Worm (Caenorhabditis elegans): ENCODE results near the gene T25B6.4.

ce11 chrX:9062523-9062922 lies 47.0 kb downstream of the T25B6.4 start, which contains the start of gene F47E1.4:
- TF ChIP-seq nfya-1 (tag; optimal IDR thresholded peaks at IDR 0.05; ENCODE audit: borderline replicate concordance, insufficient read depth) (no peak), madf-6 (GFP tag; IDR thresholded peaks at IDR 0.05) (no peak), ama-1 (optimal IDR thresholded peaks at IDR 0.05) (no peak), ama-1 (GFP tag; optimal IDR thresholded peaks at IDR 0.05) (no peak), pha-4 (tag; optimal IDR thresholded peaks at IDR 0.05) (no peak), dpff-1 (tag; optimal IDR thresholded peaks at IDR 0.05) (no peak), T07F8.4 (tag; optimal IDR thresholded peaks at IDR 0.05) (no peak), sptf-2 (GFP tag; optimal IDR thresholded peaks at IDR 0.05) (no peak), unc-62 (GFP tag; optimal IDR thresholded peaks at IDR 0.05) (no peak)

Data from whole organism, young adult.